Worm (Caenorhabditis elegans) whole organism, late embryonic: ENCODE results near the gene F37C4.8.

Source experiments
- C38D4.7 ChIP-seq: fragments of 200-800 bp; sonication (Bioruptor generic); optimal IDR thresholded peaks from 2 replicates; lab custom pipeline; 2018; ENCODE audit warnings: mild to moderate bottlenecking, missing genetic modification characterization, moderate library complexity, missing compliant biosample characterization
- F13H6.1 ChIP-seq: sonication (generic microtip); optimal IDR thresholded peaks from 2 replicates; lab custom pipeline; 2016; ENCODE audit warnings: missing genetic modification characterization, missing compliant biosample characterization
- ahr-1 ChIP-seq: sonication (generic microtip); optimal IDR thresholded peaks from 2 replicates; lab custom pipeline; 2016; ENCODE audit warnings: missing genetic modification characterization, missing compliant biosample characterization
- ceh-18 ChIP-seq: sonication (generic microtip); optimal IDR thresholded peaks from 2 replicates; lab custom pipeline; 2016; ENCODE audit warnings: missing genetic modification characterization, missing compliant biosample characterization
- ceh-19 ChIP-seq: fragments of 200-800 bp; sonication (Bioruptor generic); optimal IDR thresholded peaks from 2 replicates; lab custom pipeline; 2018; ENCODE audit warnings: mild to moderate bottlenecking, missing genetic modification characterization, missing compliant biosample characterization
- ceh-2 ChIP-seq: sonication (generic microtip); optimal IDR thresholded peaks from 2 replicates; lab custom pipeline; 2016; ENCODE audit warnings: missing genotype, missing genetic modification characterization, missing compliant biosample characterization
- ceh-31 ChIP-seq: sonication (generic microtip); optimal IDR thresholded peaks from 2 replicates; lab custom pipeline; 2016; ENCODE audit warnings: missing genetic modification characterization, missing compliant biosample characterization
- ceh-34 ChIP-seq: sonication (generic microtip); optimal IDR thresholded peaks from 2 replicates; lab custom pipeline; 2016; ENCODE audit warnings: mild to moderate bottlenecking, missing genetic modification characterization, missing compliant biosample characterization
- ceh-48 ChIP-seq: sonication (generic microtip); optimal IDR thresholded peaks from 2 replicates; lab custom pipeline; 2016; ENCODE audit warnings: missing genetic modification characterization, inconsistent platforms, missing compliant biosample characterization
- ceh-6 ChIP-seq: fragments of 200-800 bp; sonication (Bioruptor generic); optimal IDR thresholded peaks from 2 replicates; lab custom pipeline; 2018; ENCODE audit warnings: mild to moderate bottlenecking, missing genetic modification characterization, missing compliant biosample characterization
- dmd-4 ChIP-seq: sonication (generic microtip); optimal IDR thresholded peaks from 2 replicates; lab custom pipeline; 2016; ENCODE audit warnings: borderline replicate concordance, missing genetic modification characterization, missing compliant biosample characterization
- elt-2 ChIP-seq: sonication (generic microtip); optimal IDR thresholded peaks from 2 replicates; lab custom pipeline; 2016; ENCODE audit warnings: missing genetic modification reagents, missing genetic modification characterization, missing compliant biosample characterization
- eyg-1 ChIP-seq: sonication (generic microtip); optimal IDR thresholded peaks from 2 replicates; lab custom pipeline; 2016; ENCODE audit warnings: missing genotype, missing genetic modification characterization, missing compliant biosample characterization
- gmeb-2 ChIP-seq: sonication (generic microtip); optimal IDR thresholded peaks from 2 replicates; lab custom pipeline; 2016; ENCODE audit warnings: missing genetic modification characterization, inconsistent platforms, missing compliant biosample characterization
- hlh-13 ChIP-seq: fragments of 200-800 bp; sonication (Bioruptor generic); optimal IDR thresholded peaks from 2 replicates; lab custom pipeline; 2018; ENCODE audit warnings: mild to moderate bottlenecking, missing genetic modification characterization, missing compliant biosample characterization
- hlh-15 ChIP-seq: sonication (generic microtip); optimal IDR thresholded peaks from 2 replicates; lab custom pipeline; 2016; ENCODE audit warnings: missing genetic modification characterization, missing compliant biosample characterization
- hlh-8 ChIP-seq: sonication (generic microtip); optimal IDR thresholded peaks from 2 replicates; lab custom pipeline; 2016; ENCODE audit warnings: missing genotype, missing genetic modification characterization, missing compliant biosample characterization
- mec-3 ChIP-seq: sonication (generic microtip); optimal IDR thresholded peaks from 2 replicates; lab custom pipeline; 2016; ENCODE audit warnings: borderline replicate concordance, missing genetic modification characterization, missing compliant biosample characterization
- nhr-11 ChIP-seq: fragments of 150-350 bp; optimal IDR thresholded peaks from 2 replicates; lab custom pipeline; 2014; ENCODE audit warnings: missing biosample characterization, missing genetic modification characterization
- npax-4 ChIP-seq: sonication (generic microtip); optimal IDR thresholded peaks from 2 replicates; lab custom pipeline; 2016; ENCODE audit warnings: missing genetic modification characterization, missing compliant biosample characterization
- odd-2 ChIP-seq: sonication (generic microtip); optimal IDR thresholded peaks from 2 replicates; lab custom pipeline; 2017; ENCODE audit warnings: antibody characterized with exemption, mild to moderate bottlenecking, missing genetic modification characterization, missing compliant biosample characterization
- pag-3 ChIP-seq: sonication (generic microtip); optimal IDR thresholded peaks from 2 replicates; lab custom pipeline; 2016; ENCODE audit warnings: missing compliant biosample characterization, missing genetic modification characterization, borderline replicate concordance
- pqm-1 ChIP-seq: sonication (generic microtip); optimal IDR thresholded peaks from 2 replicates; lab custom pipeline; 2016; ENCODE audit warnings: missing genetic modification characterization, missing compliant biosample characterization
- ref-2 ChIP-seq: sonication (generic microtip); optimal IDR thresholded peaks from 2 replicates; lab custom pipeline; 2016; ENCODE audit warnings: missing genetic modification characterization, missing compliant biosample characterization
- sdc-2 ChIP-seq: sonication (generic microtip); optimal IDR thresholded peaks from 2 replicates; lab custom pipeline; 2016; ENCODE audit warnings: missing genotype, missing genetic modification characterization, missing compliant biosample characterization
- sox-2 ChIP-seq: fragments of 200-800 bp; sonication (Bioruptor generic); IDR thresholded peaks from 2 replicates; pipeline ENCODE4 v1.3.6; 2022; ENCODE audit warnings: missing genetic modification reagents, missing genetic modification characterization, missing compliant biosample characterization
- syd-9 ChIP-seq: sonication (generic microtip); optimal IDR thresholded peaks from 2 replicates; lab custom pipeline; 2016; ENCODE audit warnings: mild to moderate bottlenecking, missing genetic modification characterization, moderate library complexity, missing compliant biosample characterization
- tbx-2 ChIP-seq: sonication (generic microtip); optimal IDR thresholded peaks from 2 replicates; lab custom pipeline; 2016; ENCODE audit warnings: missing genetic modification characterization, missing compliant biosample characterization
- tbx-7 ChIP-seq: sonication (generic microtip); optimal IDR thresholded peaks from 2 replicates; lab custom pipeline; 2016; ENCODE audit warnings: missing genotype, missing genetic modification characterization, missing compliant biosample characterization
- ttx-3 ChIP-seq: sonication (generic microtip); optimal IDR thresholded peaks from 2 replicates; lab custom pipeline; 2016; ENCODE audit warnings: missing genetic modification reagents, missing genetic modification characterization, missing compliant biosample characterization
- unc-3 ChIP-seq, 2 experiments: fragments of 200-800 bp in 1 of 2; sonication (Bioruptor generic) in 1 of 2; sonication (generic microtip) in 1 of 2; conservative IDR thresholded peaks in 1 of 2; optimal IDR thresholded peaks in 1 of 2; 2 replicates each; pipeline versions ENCODE4 v1.3.6 to Lab custom; 2016 to 2022; ENCODE audit warnings: missing compliant biosample characterization in 2 of 2, missing genetic modification characterization in 2 of 2, missing genetic modification reagents in 1 of 2
- unc-86 ChIP-seq: sonication (generic microtip); optimal IDR thresholded peaks from 2 replicates; lab custom pipeline; 2016; ENCODE audit warnings: missing genetic modification characterization, missing compliant biosample characterization
- zip-5 ChIP-seq: sonication (generic microtip); optimal IDR thresholded peaks from 2 replicates; lab custom pipeline; 2016; ENCODE audit warnings: missing genetic modification characterization, missing compliant biosample characterization
- ztf-16 ChIP-seq: sonication (generic microtip); optimal IDR thresholded peaks from 2 replicates; lab custom pipeline; 2017; ENCODE audit warnings: missing genetic modification characterization, missing compliant biosample characterization

Gene F37C4.8

ce11 chrIV:3906393-3906792 is 25.4 kb upstream of the F37C4.8 start, which contains the start of gene F56D6.11:
TSS of gene F56D6.11 (minus strand) at chrIV:3906493.
- TF ChIP-seq ttx-3 (tag; lab: Kevin White, UChicago) = no peak
- TF ChIP-seq, all 69 proteins: peak for 0

ce11 chrIV:3904620-3905019 is 23.6 kb upstream of the F37C4.8 start, which contains the start of gene F56D6.21:
TSS of gene F56D6.21 (plus strand) at chrIV:3904920.
- TF ChIP-seq C38D4.7 (no peak), gmeb-2 (tag; lab: Kevin White, UChicago) (no peak), ref-2 (no peak), ceh-19 (GFP tag; lab: Kevin White, UChicago) (no peak), npax-4 (tag; lab: Kevin White, UChicago) (no peak), eyg-1 (tag; lab: Kevin White, UChicago) (no peak), unc-3 (GFP tag; conservative IDR thresholded peaks at IDR 0.05; lab: Robert Waterston, UW) (no peak), unc-3 (tag; optimal IDR thresholded peaks at IDR 0.05; lab: Kevin White, UChicago) (no peak), hlh-8 (no peak), tbx-2 (tag; lab: Kevin White, UChicago) (no peak), pag-3 (tag; lab: Kevin White, UChicago) (no peak), ceh-34 (tag; lab: Kevin White, UChicago) (no peak), unc-86 (tag; lab: Kevin White, UChicago) (no peak), syd-9 (no peak)

ce11 chrIV:3902955-3903354 is 21.9 kb upstream of the F37C4.8 start, which contains the start of gene F56D6.6:
TSS of gene F56D6.6 (plus strand) at chrIV:3903255.
- TF ChIP-seq dmd-4 (tag; lab: Kevin White, UChicago) = no peak
- TF ChIP-seq elt-2 = no peak
- no peak for TF ChIP-seq ceh-2 (tag; lab: Kevin White, UChicago)
- TF ChIP-seq ztf-16 (tag; lab: Kevin White, UChicago) = no peak
- no peak for TF ChIP-seq odd-2 (tag; lab: Kevin White, UChicago)
- TF ChIP-seq hlh-13 (GFP tag; lab: Kevin White, UChicago) = no peak
- no peak for TF ChIP-seq ceh-48 (tag; lab: Kevin White, UChicago)
- no peak for TF ChIP-seq mec-3 (tag; lab: Kevin White, UChicago)
- TF ChIP-seq sox-2 (GFP tag; lab: Robert Waterston, UW) = no peak
- no peak for TF ChIP-seq pag-3 (tag; lab: Kevin White, UChicago)
- no peak for TF ChIP-seq sdc-2
- no peak for TF ChIP-seq ahr-1

ce11 chrIV:3899719-3900554 is 18.9 kb upstream of the F37C4.8 start, which contains the start of gene srz-62:
TSS of gene srz-62 (plus strand) at chrIV:3900504.
- peak; percentile 100 for TF ChIP-seq elt-2
- TF ChIP-seq zip-5 (tag; lab: Kevin White, UChicago) = peak; percentile 20
- TF ChIP-seq ceh-18 = no peak
- TF ChIP-seq dmd-4 (tag; lab: Kevin White, UChicago) = no peak
- no peak for TF ChIP-seq hlh-13 (GFP tag; lab: Kevin White, UChicago)
- peak; percentile 82 for TF ChIP-seq pqm-1 (tag; lab: Kevin White, UChicago)
- no peak for TF ChIP-seq nhr-11

ce11 chrIV:3894770-3895169 is 13.8 kb upstream of the F37C4.8 start, which contains the start of gene dct-8:
TSS of gene dct-8 (plus strand) at chrIV:3895070.
- TF ChIP-seq ceh-31 (tag; lab: Kevin White, UChicago) = no peak
- no peak for TF ChIP-seq tbx-7
- no peak for TF ChIP-seq F13H6.1
- TF ChIP-seq hlh-15 (tag; lab: Kevin White, UChicago) = no peak
- TF ChIP-seq mec-3 (tag; lab: Kevin White, UChicago) = no peak
- no peak for TF ChIP-seq ceh-6 (GFP tag; lab: Kevin White, UChicago)
